Worm (Caenorhabditis elegans): ENCODE measurements around the gene T23G4.2.

Gene T23G4.2

ce11 chrIV:13702681-13703080 is 13.3 kb upstream of the T23G4.2 start:
- TF ChIP-seq sem-4 (tag; optimal IDR thresholded peaks at IDR 0.05) (no peak), mab-5 (tag; optimal IDR thresholded peaks at IDR 0.05) (peak; percentile 57), ZK546.5 (tag; optimal IDR thresholded peaks at IDR 0.05) (no peak), peb-1 (tag; optimal IDR thresholded peaks at IDR 0.05) (no peak), ceh-16 (tag; optimal IDR thresholded peaks at IDR 0.05) (no peak), nhr-10 (tag; optimal IDR thresholded peaks at IDR 0.05) (no peak), elt-3 (tag; optimal IDR thresholded peaks at IDR 0.05) (no peak), Y55F3AM.14 (GFP tag; optimal IDR thresholded peaks at IDR 0.05) (peak; percentile 29), lin-11 (tag; optimal IDR thresholded peaks at IDR 0.05) (no peak), nhr-237 (tag; optimal IDR thresholded peaks at IDR 0.05) (no peak), nhr-12 (tag; optimal IDR thresholded peaks at IDR 0.05) (no peak), nhr-129 (tag; optimal IDR thresholded peaks at IDR 0.05) (peak; percentile 20), lsy-2 (tag; optimal IDR thresholded peaks at IDR 0.05) (no peak), unc-62 (GFP tag; optimal IDR thresholded peaks at IDR 0.05) (peak; percentile 2), gmeb-1 (tag; optimal IDR thresholded peaks at IDR 0.05) (no peak), unc-39 (tag; optimal IDR thresholded peaks at IDR 0.05) (no peak), ama-1 (optimal IDR thresholded peaks at IDR 0.05) (no peak), mdl-1 (tag; optimal IDR thresholded peaks at IDR 0.05) (no peak)

- TF ChIP-seq ztf-4 (tag; optimal IDR thresholded peaks at IDR 0.05): no peak
- peak; percentile 27 for TF ChIP-seq nhr-129 (tag; optimal IDR thresholded peaks at IDR 0.05)
Measured at ce11 chrIV:13701472-13701871, 12.1 kb upstream of the T23G4.2 start.

- TF ChIP-seq mab-5 (tag; optimal IDR thresholded peaks at IDR 0.05) (peak; percentile 56), ceh-82 (tag; optimal IDR thresholded peaks at IDR 0.05) (no peak), nhr-25 (tag; optimal IDR thresholded peaks at IDR 0.05) (peak; percentile 4)
Measured at ce11 chrIV:13700847-13701246, 11.5 kb upstream of the T23G4.2 start.

ce11 chrIV:13699384-13699788 is 10.0 kb upstream of the T23G4.2 start:
- TF ChIP-seq nhr-237 (tag; optimal IDR thresholded peaks at IDR 0.05): no peak
- TF ChIP-seq gmeb-1 (tag; optimal IDR thresholded peaks at IDR 0.05): no peak
- TF ChIP-seq crh-2 (tag; optimal IDR thresholded peaks at IDR 0.05): peak; percentile 28
- peak; percentile 18 for TF ChIP-seq lin-13 (GFP tag; optimal IDR thresholded peaks at IDR 0.05)
- TF ChIP-seq ceh-16 (tag; optimal IDR thresholded peaks at IDR 0.05): peak; percentile 86
- TF ChIP-seq Y55F3AM.14 (GFP tag; optimal IDR thresholded peaks at IDR 0.05): no peak
- TF ChIP-seq F13H6.1 (tag; optimal IDR thresholded peaks at IDR 0.05): peak; percentile 53
- TF ChIP-seq R02D3.7 (tag; optimal IDR thresholded peaks at IDR 0.05): no peak
- TF ChIP-seq lsy-2 (tag; optimal IDR thresholded peaks at IDR 0.05): peak in 1 of 2 experiments; percentile 43
- no peak for TF ChIP-seq C34F6.9 (tag; optimal IDR thresholded peaks at IDR 0.05)
- TF ChIP-seq lin-39 (tag; optimal IDR thresholded peaks at IDR 0.05): peak; percentile 94
- no peak for TF ChIP-seq unc-55 (GFP tag; optimal IDR thresholded peaks at IDR 0.05)
- no peak for TF ChIP-seq nhr-25 (tag; optimal IDR thresholded peaks at IDR 0.05)
- TF ChIP-seq peb-1 (tag; optimal IDR thresholded peaks at IDR 0.05): no peak
- peak; percentile 81 for TF ChIP-seq unc-62 (GFP tag; optimal IDR thresholded peaks at IDR 0.05)
- TF ChIP-seq alr-1 (tag; optimal IDR thresholded peaks at IDR 0.05): no peak
- no peak for TF ChIP-seq snpc-4 (tag; optimal IDR thresholded peaks at IDR 0.05)
- TF ChIP-seq ZK546.5 (tag; optimal IDR thresholded peaks at IDR 0.05): no peak
- no peak for TF ChIP-seq unc-39 (tag; optimal IDR thresholded peaks at IDR 0.05)
- TF ChIP-seq lin-11 (tag; optimal IDR thresholded peaks at IDR 0.05): no peak
- TF ChIP-seq mbf-1 (tag; optimal IDR thresholded peaks at IDR 0.05): no peak
- TF ChIP-seq nhr-77 (tag; optimal IDR thresholded peaks at IDR 0.05): no peak
- peak; percentile 36 for TF ChIP-seq sem-4 (tag; optimal IDR thresholded peaks at IDR 0.05)
- peak; percentile 72 for TF ChIP-seq nhr-129 (tag; optimal IDR thresholded peaks at IDR 0.05)
- TF ChIP-seq skn-1 (tag; optimal IDR thresholded peaks at IDR 0.05): no peak
- TF ChIP-seq nhr-21 (tag; optimal IDR thresholded peaks at IDR 0.05): no peak
- TF ChIP-seq nhr-6 (tag; optimal IDR thresholded peaks at IDR 0.05): no peak
- peak; percentile 55 for TF ChIP-seq sma-9 (GFP tag; optimal IDR thresholded peaks at IDR 0.05)
- no peak for TF ChIP-seq sma-9 (tag; optimal IDR thresholded peaks at IDR 0.05)
- no peak for TF ChIP-seq ztf-1 (GFP tag; conservative IDR thresholded peaks at IDR 0.05)
- TF ChIP-seq blmp-1 (tag; optimal IDR thresholded peaks at IDR 0.05; ENCODE audit: insufficient read depth): no peak
- TF ChIP-seq fos-1 (tag; optimal IDR thresholded peaks at IDR 0.05): no peak
- TF ChIP-seq nhr-11 (tag; optimal IDR thresholded peaks at IDR 0.05): no peak
- no peak for TF ChIP-seq ceh-82 (tag; optimal IDR thresholded peaks at IDR 0.05)
- no peak for TF ChIP-seq ztf-11 (tag; optimal IDR thresholded peaks at IDR 0.05)
- TF ChIP-seq ama-1 (optimal IDR thresholded peaks at IDR 0.05): no peak
- no peak for TF ChIP-seq sma-3 (GFP tag; optimal IDR thresholded peaks at IDR 0.05)
- no peak for TF ChIP-seq elt-3 (tag; optimal IDR thresholded peaks at IDR 0.05)
- no peak for TF ChIP-seq nhr-12 (tag; optimal IDR thresholded peaks at IDR 0.05)
- TF ChIP-seq zag-1 (tag; optimal IDR thresholded peaks at IDR 0.05): no peak
- peak; percentile 99 for TF ChIP-seq mab-5 (tag; optimal IDR thresholded peaks at IDR 0.05)
- TF ChIP-seq egl-27 (tag; optimal IDR thresholded peaks at IDR 0.05): peak; percentile 52
- TF ChIP-seq ztf-4 (tag; optimal IDR thresholded peaks at IDR 0.05): no peak
- TF ChIP-seq nhr-10 (tag; optimal IDR thresholded peaks at IDR 0.05): no peak
- TF ChIP-seq mdl-1 (tag; optimal IDR thresholded peaks at IDR 0.05): no peak
- peak; percentile 73 for TF ChIP-seq nhr-23 (tag; optimal IDR thresholded peaks at IDR 0.05)
